Fruit fly (Drosophila melanogaster): ENCODE measurements around the gene Rubicon.

Gene Rubicon

DNA sequence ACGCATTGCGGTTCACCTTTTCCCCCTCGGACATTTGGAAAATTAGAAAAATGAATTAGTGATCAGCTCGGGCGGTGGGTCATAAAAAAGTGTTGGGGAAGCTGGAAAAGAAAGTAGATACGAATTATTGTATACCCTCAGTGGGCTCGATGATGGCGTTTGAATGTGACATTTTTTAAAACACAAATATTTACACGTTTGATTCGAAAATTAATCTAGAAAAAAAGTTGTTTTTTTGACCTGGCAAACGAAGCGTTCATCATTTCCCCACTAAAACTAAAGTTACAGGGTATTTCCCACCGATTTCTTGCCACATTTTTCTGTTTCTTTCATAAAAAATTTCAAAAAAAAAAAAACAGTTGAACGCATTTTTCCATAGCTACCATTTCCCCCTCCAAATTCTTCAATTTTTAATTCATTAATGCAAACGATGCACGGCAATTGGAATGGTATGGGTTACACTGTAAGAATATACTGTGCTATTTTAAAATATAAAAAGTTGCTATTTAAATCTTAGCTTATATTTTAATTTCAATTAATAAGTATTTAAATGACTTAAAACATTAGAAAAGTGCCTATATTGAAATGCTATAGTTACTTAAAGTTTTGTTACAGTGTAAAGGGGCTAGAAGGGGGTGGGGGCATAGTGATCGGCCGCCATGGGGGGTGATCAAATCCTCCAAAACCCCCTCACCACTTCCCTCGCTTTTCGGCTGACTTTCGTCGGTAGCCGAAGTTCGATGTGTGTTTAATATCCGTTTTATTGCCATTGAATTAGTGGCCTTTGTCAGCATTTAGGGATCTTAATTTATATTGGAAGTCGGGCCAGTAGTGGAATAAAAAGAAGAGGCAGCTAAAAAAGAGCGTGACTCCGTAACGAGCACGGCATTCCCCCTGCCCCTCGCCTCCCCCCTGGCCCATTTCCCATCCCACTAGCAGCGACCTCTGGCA, 5.2 kb upstream of the Rubicon start:
- TF ChIP-seq ey (GFP tag; optimal IDR thresholded peaks at IDR 0.05) (no peak), h (GFP tag; optimal IDR thresholded peaks at IDR 0.05) (no peak), Hr78 (GFP tag; optimal IDR thresholded peaks at IDR 0.05) (no peak), foxo (GFP tag; optimal IDR thresholded peaks at IDR 0.05) (no peak), br (GFP tag; optimal IDR thresholded peaks at IDR 0.05) (no peak), brk (GFP tag; optimal IDR thresholded peaks at IDR 0.05) (no peak), Jra (GFP tag; optimal IDR thresholded peaks at IDR 0.05) (no peak)

DNA sequence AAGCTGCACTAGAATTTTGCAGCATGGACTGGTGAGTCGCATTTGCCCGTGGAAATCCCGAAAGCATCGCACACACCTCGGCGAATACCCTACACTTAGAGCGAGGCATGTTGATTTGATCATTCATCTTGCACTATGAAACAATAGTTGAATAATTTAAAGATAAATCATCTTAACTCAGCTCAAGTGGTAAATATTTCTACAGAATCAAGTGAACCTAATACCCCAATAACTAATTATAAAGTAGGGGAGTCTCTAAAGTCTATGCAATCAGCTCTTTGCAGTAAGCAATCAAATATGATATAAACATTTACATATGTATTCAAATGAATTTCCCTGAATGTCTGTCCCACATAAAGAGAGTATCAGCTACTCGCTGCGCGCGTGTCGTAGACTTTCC, 571 bp downstream of the Rubicon start:
- TF ChIP-seq Hr83 (GFP tag; optimal IDR thresholded peaks at IDR 0.05; ENCODE audit: poor library complexity, severe bottlenecking) (no peak), HLH106 (tag; optimal IDR thresholded peaks at IDR 0.05) (peak; percentile 29), brk (GFP tag; optimal IDR thresholded peaks at IDR 0.05) (no peak), Jra (GFP tag; optimal IDR thresholded peaks at IDR 0.05) (no peak), tai (GFP tag; optimal IDR thresholded peaks at IDR 0.05) (no peak), CG9705 (GFP tag; optimal IDR thresholded peaks at IDR 0.05) (no peak), N (GFP tag; optimal IDR thresholded peaks at IDR 0.05) (no peak), Vsx2 (GFP tag; optimal IDR thresholded peaks at IDR 0.05; ENCODE audit: partially characterized antibody) (no peak), Mio (GFP tag; optimal IDR thresholded peaks at IDR 0.05) (no peak), CG32264 (GFP tag; optimal IDR thresholded peaks at IDR 0.05) (no peak), CrebA (GFP tag; optimal IDR thresholded peaks at IDR 0.05; ENCODE audit: borderline replicate concordance) (no peak), dmrt93B (GFP tag; optimal IDR thresholded peaks at IDR 0.05) (no peak), fru (GFP tag; optimal IDR thresholded peaks at IDR 0.05) (peak; percentile 91), rgr (GFP tag; optimal IDR thresholded peaks at IDR 0.05) (peak; percentile 23), ey (GFP tag; optimal IDR thresholded peaks at IDR 0.05) (peak; percentile 92), Hnf4 (GFP tag; optimal IDR thresholded peaks at IDR 0.05) (no peak), usp (GFP tag; optimal IDR thresholded peaks at IDR 0.05) (no peak), OdsH (GFP tag; optimal IDR thresholded peaks at IDR 0.05) (peak; percentile 10), Hr78 (GFP tag; optimal IDR thresholded peaks at IDR 0.05) (no peak), Abd-B (GFP tag; optimal IDR thresholded peaks at IDR 0.05) (no peak), Myc (optimal IDR thresholded peaks at IDR 0.05) (no peak), br (GFP tag; optimal IDR thresholded peaks at IDR 0.05) (peak; percentile 28), dsf (GFP tag; optimal IDR thresholded peaks at IDR 0.05; ENCODE audit: borderline replicate concordance) (no peak), pan (optimal IDR thresholded peaks at IDR 0.05) (no peak), Dfd (GFP tag; optimal IDR thresholded peaks at IDR 0.05) (no peak), Dif (GFP tag; optimal IDR thresholded peaks at IDR 0.05; ENCODE audit: partially characterized antibody) (no peak), Sp1 (GFP tag; optimal IDR thresholded peaks at IDR 0.05) (peak; percentile 80), sage (GFP tag; optimal IDR thresholded peaks at IDR 0.05) (no peak), jim (GFP tag; optimal IDR thresholded peaks at IDR 0.05) (no peak), dl (GFP tag; optimal IDR thresholded peaks at IDR 0.05; ENCODE audit: insufficient read depth in 1 of 2, partially characterized antibody in 2 of 2) (no peak), GATAd (GFP tag; optimal IDR thresholded peaks at IDR 0.05) (no peak), lola (GFP tag; optimal IDR thresholded peaks at IDR 0.05) (no peak), psq (GFP tag; optimal IDR thresholded peaks at IDR 0.05) (no peak), woc (GFP tag; optimal IDR thresholded peaks at IDR 0.05) (peak; percentile 71), Rel (GFP tag; optimal IDR thresholded peaks at IDR 0.05) (peak; percentile 46), Rel (tag; optimal IDR thresholded peaks at IDR 0.05) (no peak), sv (GFP tag; optimal IDR thresholded peaks at IDR 0.05) (no peak), h (GFP tag; optimal IDR thresholded peaks at IDR 0.05) (peak; percentile 19), foxo (GFP tag; optimal IDR thresholded peaks at IDR 0.05) (peak; percentile 2 to 92)
